Fruit fly (Drosophila melanogaster) whole organism, wandering third instar larva: ENCODE measurements around the gene RpS29.

Experiments
- Abd-B ChIP-seq: fragments of >200 bp; optimal IDR thresholded peaks from 2 replicates; lab custom pipeline; 2017; ENCODE audit warnings: missing biosample characterization, missing genetic modification characterization
- CG32264 ChIP-seq: fragments of 200-800 bp; sonication (Bioruptor generic); optimal IDR thresholded peaks from 2 replicates; lab custom pipeline; 2016; ENCODE audit warnings: missing biosample characterization, missing genetic modification characterization
- CG9705 ChIP-seq: fragments of 200-800 bp; sonication (Bioruptor generic); optimal IDR thresholded peaks from 2 replicates; lab custom pipeline; 2018; ENCODE audit warnings: missing biosample characterization, mild to moderate bottlenecking, missing genetic modification characterization
- CrebA ChIP-seq: fragments of 200-800 bp; sonication (Bioruptor generic); optimal IDR thresholded peaks from 2 replicates; lab custom pipeline; 2016; ENCODE audit warnings: missing biosample characterization, mild to moderate bottlenecking, missing genetic modification characterization, borderline replicate concordance
- Dfd ChIP-seq: fragments of >200 bp; optimal IDR thresholded peaks from 2 replicates; lab custom pipeline; 2017; ENCODE audit warnings: missing biosample characterization, missing genetic modification characterization
- Dif ChIP-seq: fragments of 200-275, 200-300 bp; sonication (Bioruptor generic); optimal IDR thresholded peaks from 2 replicates; lab custom pipeline; 2018; ENCODE audit warnings: missing biosample characterization, missing genetic modification characterization; ENCODE audit not compliant: partially characterized antibody
- HLH106 ChIP-seq: fragments of 200-800 bp; optimal IDR thresholded peaks from 3 replicates; lab custom pipeline; 2019; ENCODE audit warnings: missing biosample characterization, mild to moderate bottlenecking, missing genetic modification characterization, moderate library complexity
- Hnf4 ChIP-seq: fragments of 200-800 bp; sonication (Bioruptor generic); optimal IDR thresholded peaks from 2 replicates; lab custom pipeline; 2016; ENCODE audit warnings: missing biosample characterization, mild to moderate bottlenecking, missing genetic modification characterization
- Hr83 ChIP-seq: fragments of 200-300 bp; sonication (Bioruptor generic); optimal IDR thresholded peaks from 2 replicates; lab custom pipeline; 2016; ENCODE audit warnings: missing biosample characterization, mild to moderate bottlenecking, missing genetic modification characterization, moderate library complexity; ENCODE audit not compliant: poor library complexity, severe bottlenecking
- Jra ChIP-seq: sonication (Bioruptor generic); optimal IDR thresholded peaks from 2 replicates; lab custom pipeline; 2016; ENCODE audit warnings: missing biosample characterization, missing genetic modification characterization
- Myc ChIP-seq: fragments of >200 bp; optimal IDR thresholded peaks from 2 replicates; lab custom pipeline; 2017
- N ChIP-seq: fragments of >200 bp; optimal IDR thresholded peaks from 2 replicates; lab custom pipeline; 2018; ENCODE audit warnings: missing biosample characterization, missing external identifiers, missing genetic modification characterization
- OdsH ChIP-seq: fragments of 200-800 bp; sonication (Bioruptor generic); optimal IDR thresholded peaks from 2 replicates; lab custom pipeline; 2016; ENCODE audit warnings: missing biosample characterization, mild to moderate bottlenecking, missing genetic modification characterization
- Rel ChIP-seq, 2 experiments: fragments of 200-800 bp; sonication (Bioruptor generic) in 1 of 2; optimal IDR thresholded peaks; 2 replicates in 1 of 2; 3 replicates in 1 of 2; lab custom pipeline; 2016 to 2019; ENCODE audit warnings: mild to moderate bottlenecking in 2 of 2, missing biosample characterization in 2 of 2, missing genetic modification characterization in 2 of 2, moderate library complexity in 1 of 2
- Sp1 ChIP-seq: fragments of 200-800 bp; sonication (Bioruptor generic); optimal IDR thresholded peaks from 3 replicates; lab custom pipeline; 2019; ENCODE audit warnings: missing biosample characterization, mild to moderate bottlenecking, missing genetic modification characterization, moderate library complexity
- Vsx2 ChIP-seq: fragments of 200-300, 225-300 bp; sonication (Bioruptor generic); optimal IDR thresholded peaks from 2 replicates; lab custom pipeline; 2018; ENCODE audit warnings: missing biosample characterization, missing genetic modification characterization; ENCODE audit not compliant: partially characterized antibody
- br ChIP-seq: fragments of 200-800 bp; sonication (Bioruptor generic); optimal IDR thresholded peaks from 2 replicates; lab custom pipeline; 2016; ENCODE audit warnings: missing biosample characterization, missing genetic modification characterization
- brk ChIP-seq: fragments of 200-800 bp; sonication (Bioruptor generic); optimal IDR thresholded peaks from 2 replicates; lab custom pipeline; 2016; ENCODE audit warnings: missing biosample characterization, mild to moderate bottlenecking, missing genetic modification characterization
- dl ChIP-seq, 2 experiments: fragments of 175-275, 200-275 bp in 1 of 2; fragments of 200-275 bp in 1 of 2; sonication (Bioruptor generic); optimal IDR thresholded peaks; lab custom pipeline; 2018; ENCODE audit warnings: mild to moderate bottlenecking in 2 of 2, missing biosample characterization in 2 of 2, missing genetic modification characterization in 2 of 2, moderate library complexity in 2 of 2; ENCODE audit not compliant: partially characterized antibody in 2 of 2, insufficient read depth in 1 of 2
- dmrt93B ChIP-seq: fragments of 200-800 bp; sonication (Bioruptor generic); optimal IDR thresholded peaks from 2 replicates; lab custom pipeline; 2018; ENCODE audit warnings: missing biosample characterization, mild to moderate bottlenecking, missing genetic modification characterization
- dsf ChIP-seq: sonication (Bioruptor generic); optimal IDR thresholded peaks from 2 replicates; lab custom pipeline; 2016; ENCODE audit warnings: missing biosample characterization, missing genetic modification characterization, borderline replicate concordance
- ey ChIP-seq: fragments of 200-800 bp; sonication (Bioruptor generic); optimal IDR thresholded peaks from 2 replicates; lab custom pipeline; 2016; ENCODE audit warnings: missing biosample characterization, missing genetic modification characterization
- fru ChIP-seq: fragments of 200-800 bp; sonication (Bioruptor generic); optimal IDR thresholded peaks from 3 replicates; lab custom pipeline; 2016; ENCODE audit warnings: missing biosample characterization, mild to moderate bottlenecking, missing genetic modification characterization
- lola ChIP-seq: fragments of >200 bp; optimal IDR thresholded peaks from 2 replicates; lab custom pipeline; 2017; ENCODE audit warnings: missing biosample characterization, missing genetic modification characterization
- pan ChIP-seq: fragments of >200 bp; optimal IDR thresholded peaks from 2 replicates; lab custom pipeline; 2017
- psq ChIP-seq: fragments of 200-800 bp; sonication (Bioruptor generic); optimal IDR thresholded peaks from 3 replicates; lab custom pipeline; 2017; ENCODE audit warnings: missing biosample characterization, mild to moderate bottlenecking, missing genetic modification characterization, moderate library complexity
- rgr ChIP-seq: fragments of 200-800 bp; sonication (Bioruptor generic); optimal IDR thresholded peaks from 3 replicates; lab custom pipeline; 2016; ENCODE audit warnings: missing biosample characterization, mild to moderate bottlenecking, missing genetic modification characterization
- sage ChIP-seq: fragments of 200-800 bp; sonication (Bioruptor generic); optimal IDR thresholded peaks from 2 replicates; lab custom pipeline; 2016; ENCODE audit warnings: missing biosample characterization, mild to moderate bottlenecking, missing genetic modification characterization
- tai ChIP-seq: sonication (Bioruptor generic); optimal IDR thresholded peaks from 2 replicates; lab custom pipeline; 2016; ENCODE audit warnings: missing biosample characterization, missing genetic modification characterization
- usp ChIP-seq: fragments of >200 bp; optimal IDR thresholded peaks from 2 replicates; lab custom pipeline; 2017; ENCODE audit warnings: missing biosample characterization, missing genetic modification characterization
- woc ChIP-seq: sonication (Bioruptor generic); optimal IDR thresholded peaks from 2 replicates; lab custom pipeline; 2016; ENCODE audit warnings: missing biosample characterization, mild to moderate bottlenecking, missing genetic modification characterization

Gene RpS29

dm6 chr3R:9816879-9817278 lies 39.0 kb downstream of the RpS29 start, which contains the start of gene CG16904:
Gene CG16904 (minus strand): TSS chr3R:9816979.
- TF ChIP-seq Vsx2 (GFP tag; lab: Kevin White, UChicago), result no peak

- TF ChIP-seq Myc (lab: Kevin White, UChicago) (no peak), br (GFP tag; lab: Kevin White, UChicago) (no peak), Vsx2 (GFP tag; lab: Kevin White, UChicago) (no peak), Abd-B (GFP tag; lab: Kevin White, UChicago) (no peak), Hr83 (GFP tag; lab: Kevin White, UChicago) (no peak), CG9705 (GFP tag; lab: Kevin White, UChicago) (no peak), rgr (GFP tag; lab: Kevin White, UChicago) (no peak), Jra (no peak), HLH106 (tag; lab: Kevin White, UChicago) (no peak), pan (no peak), woc (GFP tag; lab: Kevin White, UChicago) (no peak), sage (no peak), Dif (GFP tag; lab: Kevin White, UChicago) (no peak), Dfd (no peak), Sp1 (GFP tag; lab: Kevin White, UChicago) (no peak), psq (GFP tag; lab: Kevin White, UChicago) (no peak), fru (no peak), CG32264 (GFP tag; lab: Kevin White, UChicago) (no peak), OdsH (GFP tag; lab: Kevin White, UChicago) (no peak), Hnf4 (GFP tag; lab: Kevin White, UChicago) (no peak)
Measured at dm6 chr3R:9818295-9818694, 40.5 kb downstream of the RpS29 start, which contains the start of gene CG9459. Gene CG9459 (minus strand): TSS chr3R:9818395.

- TF ChIP-seq tai (no peak), psq (GFP tag; lab: Kevin White, UChicago) (no peak), ey (GFP tag; lab: Kevin White, UChicago) (no peak), br (GFP tag; lab: Kevin White, UChicago) (no peak), pan (no peak), CrebA (GFP tag; lab: Kevin White, UChicago) (no peak), CG32264 (GFP tag; lab: Kevin White, UChicago) (no peak)
Measured at dm6 chr3R:9819777-9820176, 41.9 kb downstream of the RpS29 start, which contains the start of gene CG9458. Gene CG9458 (minus strand): TSS chr3R:9819877.

- TF ChIP-seq dl (GFP tag; optimal IDR thresholded peaks at IDR 0.05; lab: Kevin White, UChicago; ENCODE audit: insufficient read depth in 1 of 2, partially characterized antibody in 2 of 2), result no peak
- no peak for TF ChIP-seq Vsx2 (GFP tag; lab: Kevin White, UChicago)
- TF ChIP-seq brk, result no peak
- no peak for TF ChIP-seq usp (GFP tag; lab: Kevin White, UChicago)
- TF ChIP-seq tai, result no peak
- no peak for TF ChIP-seq psq (GFP tag; lab: Kevin White, UChicago)
- TF ChIP-seq lola (GFP tag; lab: Kevin White, UChicago), result no peak
- no peak for TF ChIP-seq fru
- TF ChIP-seq Rel (GFP tag; optimal IDR thresholded peaks at IDR 0.05; lab: Kevin White, UChicago), result no peak
- no peak for TF ChIP-seq Rel (tag; optimal IDR thresholded peaks at IDR 0.05; lab: Kevin White, UChicago)
- no peak for TF ChIP-seq Jra
- no peak for TF ChIP-seq dsf (GFP tag; lab: Kevin White, UChicago)
- no peak for TF ChIP-seq rgr (GFP tag; lab: Kevin White, UChicago)
Measured at dm6 chr3R:9821091-9821490, 43.2 kb downstream of the RpS29 start, which contains the start of gene CG42857. Gene CG42857 (minus strand): TSS chr3R:9821191.

- TF ChIP-seq Hnf4 (GFP tag; lab: Kevin White, UChicago), result no peak
- no peak for TF ChIP-seq Sp1 (GFP tag; lab: Kevin White, UChicago)
- no peak for TF ChIP-seq br (GFP tag; lab: Kevin White, UChicago)
- TF ChIP-seq CG32264 (GFP tag; lab: Kevin White, UChicago), result no peak
- no peak for TF ChIP-seq CrebA (GFP tag; lab: Kevin White, UChicago)
- no peak for TF ChIP-seq dsf (GFP tag; lab: Kevin White, UChicago)
- no peak for TF ChIP-seq dmrt93B (GFP tag; lab: Kevin White, UChicago)
- TF ChIP-seq ey (GFP tag; lab: Kevin White, UChicago), result no peak
- no peak for TF ChIP-seq N
- no peak for TF ChIP-seq Rel (GFP tag; optimal IDR thresholded peaks at IDR 0.05; lab: Kevin White, UChicago)
- no peak for TF ChIP-seq Rel (tag; optimal IDR thresholded peaks at IDR 0.05; lab: Kevin White, UChicago)
Measured at dm6 chr3R:9823723-9824122, 45.9 kb downstream of the RpS29 start, which contains the start of gene CG34302. Gene CG34302 (minus strand): TSS chr3R:9823823.
